Fruit fly (Drosophila melanogaster) whole organism, prepupa: ENCODE measurements around the gene AP-2alpha.
A peak's percentile ranks its signal among the peaks of the same experiment; 100 is the strongest.

Experiments
- Blimp-1 ChIP-seq: fragments of 200-800 bp; sonication (Bioruptor generic); optimal IDR thresholded peaks from 3 replicates; lab custom pipeline; 2017; ENCODE audit warnings: missing biosample characterization, missing genetic modification characterization, mild to moderate bottlenecking, moderate library complexity, missing genetic modification reagents
- CG11294 ChIP-seq: fragments of 200-800 bp; sonication (Bioruptor generic); IDR thresholded peaks from 2 replicates; pipeline ENCODE4 v1.3.6; 2022; ENCODE audit warnings: missing biosample characterization, missing genetic modification characterization
- CG11762 ChIP-seq: fragments of 200-800 bp; sonication (Bioruptor generic); optimal IDR thresholded peaks from 3 replicates; lab custom pipeline; 2016; ENCODE audit warnings: missing biosample characterization, missing genetic modification characterization; ENCODE audit not compliant: insufficient read depth
- CG11902 ChIP-seq: fragments of 200-800 bp; sonication (Bioruptor generic); optimal IDR thresholded peaks from 3 replicates; lab custom pipeline; 2016; ENCODE audit warnings: missing biosample characterization, missing genetic modification characterization
- CG1621 ChIP-seq: fragments of 200-800 bp; sonication (Bioruptor generic); optimal IDR thresholded peaks from 3 replicates; lab custom pipeline; 2018; ENCODE audit warnings: missing biosample characterization, mild to moderate bottlenecking, missing genetic modification characterization
- CG3032 ChIP-seq: fragments of 200-800 bp; optimal IDR thresholded peaks from 2 replicates; lab custom pipeline; 2019; ENCODE audit warnings: missing biosample characterization, mild to moderate bottlenecking, missing genetic modification characterization, moderate library complexity
- CG34406 ChIP-seq: fragments of 200-800 bp; sonication (Bioruptor generic); optimal IDR thresholded peaks from 3 replicates; lab custom pipeline; 2016; ENCODE audit warnings: missing biosample characterization, missing genetic modification characterization
- CG3919 ChIP-seq: fragments of 200-800 bp; sonication (Bioruptor generic); optimal IDR thresholded peaks from 3 replicates; lab custom pipeline; 2016; ENCODE audit warnings: missing biosample characterization, missing genetic modification characterization
- CG4318 ChIP-seq: fragments of 200-800 bp; sonication (Bioruptor generic); optimal IDR thresholded peaks from 3 replicates; lab custom pipeline; 2017; ENCODE audit warnings: missing biosample characterization, mild to moderate bottlenecking, missing genetic modification characterization
- CG6163 ChIP-seq: fragments of 200-800 bp; sonication (Bioruptor generic); IDR thresholded peaks from 3 replicates; pipeline ENCODE4 v1.3.6; 2022; ENCODE audit warnings: missing biosample characterization, missing genetic modification characterization
- CG6276 ChIP-seq: fragments of 200-800 bp; sonication (Bioruptor generic); optimal IDR thresholded peaks from 2 replicates; lab custom pipeline; 2017; ENCODE audit warnings: missing biosample characterization, mild to moderate bottlenecking, missing genetic modification characterization
- CG6808 ChIP-seq: fragments of 200-800 bp; sonication (Bioruptor generic); optimal IDR thresholded peaks from 3 replicates; lab custom pipeline; 2017; ENCODE audit warnings: missing biosample characterization, missing genetic modification characterization, mild to moderate bottlenecking, moderate library complexity, missing genetic modification reagents
- CG6854 ChIP-seq: fragments of 200-800 bp; sonication (Bioruptor generic); optimal IDR thresholded peaks from 2 replicates; lab custom pipeline; 2017; ENCODE audit warnings: missing biosample characterization, mild to moderate bottlenecking, missing genetic modification characterization
- CG7368 ChIP-seq: fragments of 200-800 bp; sonication (Bioruptor generic); optimal IDR thresholded peaks from 3 replicates; lab custom pipeline; 2016; ENCODE audit warnings: missing biosample characterization, missing genetic modification characterization
- CG8119 ChIP-seq: fragments of 200-800 bp; sonication (Bioruptor generic); IDR thresholded peaks from 3 replicates; pipeline ENCODE4 v1.3.6; 2022; ENCODE audit warnings: missing biosample characterization, missing genetic modification characterization
- CG8319 ChIP-seq: fragments of 200-800 bp; sonication (Bioruptor generic); optimal IDR thresholded peaks from 3 replicates; lab custom pipeline; 2016; ENCODE audit warnings: missing biosample characterization, missing genetic modification characterization
- CG8632 ChIP-seq: fragments of 200-800 bp; sonication (Bioruptor generic); optimal IDR thresholded peaks from 3 replicates; lab custom pipeline; 2016; ENCODE audit warnings: missing biosample characterization, missing genetic modification characterization
- CG9139 ChIP-seq: fragments of 200-800 bp; sonication (Bioruptor generic); optimal IDR thresholded peaks from 3 replicates; lab custom pipeline; 2017; ENCODE audit warnings: missing biosample characterization, mild to moderate bottlenecking, missing genetic modification characterization
- Eip75B ChIP-seq: fragments of 200-800 bp; sonication (Bioruptor generic); optimal IDR thresholded peaks from 3 replicates; lab custom pipeline; 2016; ENCODE audit warnings: missing biosample characterization, missing genetic modification characterization
- Eip78C ChIP-seq: fragments of 200-800 bp; sonication (Bioruptor generic); peaks from one replicate; lab custom pipeline; 2016; ENCODE audit warnings: missing biosample characterization, missing genetic modification characterization
- Eip93F ChIP-seq: fragments of 200-800 bp; sonication (Bioruptor generic); optimal IDR thresholded peaks from 2 replicates; lab custom pipeline; 2016; ENCODE audit warnings: missing biosample characterization, mild to moderate bottlenecking, missing genetic modification characterization
- Ets21C ChIP-seq: fragments of 200-800 bp; sonication (Bioruptor generic); optimal IDR thresholded peaks from 3 replicates; lab custom pipeline; 2016; ENCODE audit warnings: missing biosample characterization, missing genetic modification characterization
- Ets96B ChIP-seq: fragments of 200-800 bp; optimal IDR thresholded peaks from 2 replicates; lab custom pipeline; 2019; ENCODE audit warnings: missing biosample characterization, mild to moderate bottlenecking, missing genetic modification characterization, moderate library complexity
- Hr38 ChIP-seq: sonication (Bioruptor generic); optimal IDR thresholded peaks from 2 replicates; lab custom pipeline; 2016; ENCODE audit warnings: missing biosample characterization, missing genetic modification characterization
- Hr39 ChIP-seq: fragments of 200-800 bp; sonication (Bioruptor generic); optimal IDR thresholded peaks from 2 replicates; lab custom pipeline; 2016; ENCODE audit warnings: missing biosample characterization, missing genetic modification characterization
- Hr4 ChIP-seq: fragments of 200-800 bp; sonication (Bioruptor generic); optimal IDR thresholded peaks from 3 replicates; lab custom pipeline; 2016; ENCODE audit warnings: missing biosample characterization, missing genetic modification characterization
- Lpt ChIP-seq: fragments of 200-800 bp; sonication (Bioruptor generic); optimal IDR thresholded peaks from 3 replicates; lab custom pipeline; 2016; ENCODE audit warnings: missing biosample characterization, missing genetic modification characterization
- Met ChIP-seq: fragments of 200-800 bp; sonication (Bioruptor generic); optimal IDR thresholded peaks from 3 replicates; lab custom pipeline; 2016; ENCODE audit warnings: missing biosample characterization, missing genetic modification characterization
- OdsH ChIP-seq: fragments of 200-800 bp; sonication (Bioruptor generic); optimal IDR thresholded peaks from 3 replicates; lab custom pipeline; 2016; ENCODE audit warnings: missing biosample characterization, missing genetic modification characterization
- Sox102F ChIP-seq: fragments of 200-800 bp; sonication (Bioruptor generic); optimal IDR thresholded peaks from 2 replicates; lab custom pipeline; 2016; ENCODE audit warnings: missing biosample characterization, mild to moderate bottlenecking, missing genetic modification characterization
- Sox14 ChIP-seq: fragments of 200-800 bp; sonication (Bioruptor generic); optimal IDR thresholded peaks from 3 replicates; lab custom pipeline; 2016; ENCODE audit warnings: missing biosample characterization, missing genetic modification characterization
- Sox15 ChIP-seq: fragments of 200-800 bp; sonication (Bioruptor generic); optimal IDR thresholded peaks from 3 replicates; lab custom pipeline; 2016; ENCODE audit warnings: missing biosample characterization, missing genetic modification characterization
- achi ChIP-seq: fragments of 200-800 bp; sonication (Bioruptor generic); optimal IDR thresholded peaks from 3 replicates; lab custom pipeline; 2016; ENCODE audit warnings: missing biosample characterization, missing genetic modification characterization
- acj6 ChIP-seq: fragments of 200-800 bp; sonication (Bioruptor generic); optimal IDR thresholded peaks from 3 replicates; lab custom pipeline; 2016; ENCODE audit warnings: missing biosample characterization, missing genetic modification characterization
- dac ChIP-seq: fragments of 200-800 bp; sonication (Bioruptor generic); optimal IDR thresholded peaks from 2 replicates; lab custom pipeline; 2017; ENCODE audit warnings: missing biosample characterization, mild to moderate bottlenecking, missing genetic modification characterization
- eg ChIP-seq: fragments of 200-800 bp; sonication (Bioruptor generic); IDR thresholded peaks from 3 replicates; pipeline ENCODE4 v1.3.6; 2022; ENCODE audit warnings: missing biosample characterization, missing genetic modification characterization
- fd59A ChIP-seq: fragments of 200-800 bp; sonication (Bioruptor generic); optimal IDR thresholded peaks from 2 replicates; lab custom pipeline; 2017; ENCODE audit warnings: missing biosample characterization, mild to moderate bottlenecking, missing genetic modification characterization, missing genetic modification reagents
- fd85E ChIP-seq: fragments of 200-800 bp; sonication (Bioruptor generic); optimal IDR thresholded peaks from 3 replicates; lab custom pipeline; 2016; ENCODE audit warnings: missing biosample characterization, missing genetic modification characterization
- fkh ChIP-seq: fragments of 200-800 bp; sonication (Bioruptor generic); optimal IDR thresholded peaks from 3 replicates; lab custom pipeline; 2017; ENCODE audit warnings: missing biosample characterization, mild to moderate bottlenecking, missing genetic modification characterization, moderate library complexity
- net ChIP-seq: fragments of 200-800 bp; sonication (Bioruptor generic); optimal IDR thresholded peaks from 3 replicates; lab custom pipeline; 2016; ENCODE audit warnings: missing biosample characterization, missing genetic modification characterization
- pdm3 ChIP-seq: fragments of 200-800 bp; sonication (Bioruptor generic); optimal IDR thresholded peaks from 3 replicates; lab custom pipeline; 2016; ENCODE audit warnings: missing biosample characterization, missing genetic modification characterization
- salr ChIP-seq, 2 experiments: fragments of 200-800 bp; sonication (Bioruptor generic); optimal IDR thresholded peaks; 3 replicates each; lab custom pipeline; 2016 to 2018; ENCODE audit warnings: missing biosample characterization in 2 of 2, missing genetic modification characterization in 2 of 2, mild to moderate bottlenecking in 1 of 2
- spab ChIP-seq: fragments of 200-800 bp; sonication (Bioruptor generic); optimal IDR thresholded peaks from 2 replicates; lab custom pipeline; 2017; ENCODE audit warnings: missing biosample characterization, mild to moderate bottlenecking, missing genetic modification characterization, missing genetic modification reagents
- svp ChIP-seq: fragments of 200-800 bp; sonication (Bioruptor generic); peaks from one replicate; lab custom pipeline; 2016; ENCODE audit warnings: missing biosample characterization, missing genetic modification characterization
- topi ChIP-seq: fragments of 200-800 bp; sonication (Bioruptor generic); optimal IDR thresholded peaks from 3 replicates; lab custom pipeline; 2016; ENCODE audit warnings: missing biosample characterization, missing genetic modification characterization
- vri ChIP-seq: fragments of 200-800 bp; sonication (Bioruptor generic); optimal IDR thresholded peaks from 3 replicates; lab custom pipeline; 2016; ENCODE audit warnings: missing biosample characterization, mild to moderate bottlenecking, missing genetic modification characterization

AP-2alpha gene

dm6 chr2L:440638-441454 lies 26.3 kb upstream of the AP-2alpha start (continued):
- TF ChIP-seq Met (GFP tag; lab: Kevin White, UChicago) (peak; percentile 88), CG8319 (GFP tag; lab: Kevin White, UChicago) (peak; percentile 62), topi (GFP tag; lab: Kevin White, UChicago) (peak; percentile 89), CG11762 (GFP tag; lab: Kevin White, UChicago) (peak; percentile 57), CG8632 (GFP tag; lab: Kevin White, UChicago) (peak; percentile 89), fd85E (GFP tag; lab: Kevin White, UChicago) (peak; percentile 20), CG11902 (GFP tag; lab: Kevin White, UChicago) (peak; percentile 80), pdm3 (peak; percentile 71), achi (peak; percentile 90), fkh (no peak), CG9139 (GFP tag; lab: Kevin White, UChicago) (peak; percentile 86), Hr4 (GFP tag; lab: Kevin White, UChicago) (peak; percentile 26), CG4318 (GFP tag; lab: Kevin White, UChicago) (peak; percentile 69), salr (GFP tag; optimal IDR thresholded peaks at IDR 0.05; lab: Kevin White, UChicago) (peak; percentile 72 to 84), CG34406 (peak; percentile 90), CG11294 (no peak), Blimp-1 (peak; percentile 77), CG6854 (peak; percentile 89), OdsH (GFP tag; lab: Kevin White, UChicago) (peak; percentile 87)

dm6 chr2L:439339-439738 lies 24.8 kb upstream of the AP-2alpha start:
- TF ChIP-seq OdsH (GFP tag; lab: Kevin White, UChicago) = peak; percentile 79
- TF ChIP-seq CG1621 (tag; lab: Kevin White, UChicago) = peak; percentile 60
- TF ChIP-seq CG34406 = peak; percentile 78
- TF ChIP-seq vri (GFP tag; lab: Kevin White, UChicago) = peak; percentile 91
- peak; percentile 88 for TF ChIP-seq CG3919
- TF ChIP-seq Sox14 (GFP tag; lab: Kevin White, UChicago) = peak; percentile 90
- TF ChIP-seq svp (GFP tag; lab: Kevin White, UChicago) = peak; percentile 96
- TF ChIP-seq net = peak; percentile 67
- TF ChIP-seq CG6163 (GFP tag; lab: Robert Waterston, UW) = peak; percentile 87
- peak; percentile 57 for TF ChIP-seq CG6276 (GFP tag; lab: Kevin White, UChicago)
- peak; percentile 84 for TF ChIP-seq spab
- peak; percentile 50 for TF ChIP-seq CG9139 (GFP tag; lab: Kevin White, UChicago)
- TF ChIP-seq Hr4 (GFP tag; lab: Kevin White, UChicago) = peak; percentile 62
- peak; percentile 88 for TF ChIP-seq acj6
- TF ChIP-seq CG8319 (GFP tag; lab: Kevin White, UChicago) = peak; percentile 68
- TF ChIP-seq fd59A (GFP tag; lab: Kevin White, UChicago) = peak; percentile 80
- peak; percentile 86 for TF ChIP-seq pdm3
- peak; percentile 86 for TF ChIP-seq Ets96B
- TF ChIP-seq CG11762 (GFP tag; lab: Kevin White, UChicago) = peak; percentile 83
- TF ChIP-seq Hr39 (GFP tag; lab: Kevin White, UChicago) = peak; percentile 94
- peak; percentile 84 for TF ChIP-seq achi
- peak; percentile 80 for TF ChIP-seq Blimp-1
- TF ChIP-seq topi (GFP tag; lab: Kevin White, UChicago) = peak; percentile 93
- peak; percentile 87 for TF ChIP-seq Eip75B (GFP tag; lab: Kevin White, UChicago)
- TF ChIP-seq Lpt (GFP tag; lab: Kevin White, UChicago) = peak; percentile 48
- TF ChIP-seq eg = peak; percentile 73
- peak; percentile 92 for TF ChIP-seq CG3032
- TF ChIP-seq CG7368 (GFP tag; lab: Kevin White, UChicago) = peak; percentile 72
- TF ChIP-seq CG11902 (GFP tag; lab: Kevin White, UChicago) = peak; percentile 66
- peak; percentile 89 for TF ChIP-seq Ets21C (GFP tag; lab: Kevin White, UChicago)
- TF ChIP-seq fd85E (GFP tag; lab: Kevin White, UChicago) = peak; percentile 20
- TF ChIP-seq Sox102F = peak; percentile 90
- TF ChIP-seq Eip93F (GFP tag; lab: Kevin White, UChicago) = peak; percentile 88
- peak; percentile 67 for TF ChIP-seq Sox15 (GFP tag; lab: Kevin White, UChicago)
- TF ChIP-seq salr (GFP tag; optimal IDR thresholded peaks at IDR 0.05; lab: Kevin White, UChicago) = peak; percentile 65 to 78
- peak; percentile 34 for TF ChIP-seq CG4318 (GFP tag; lab: Kevin White, UChicago)
- TF ChIP-seq CG6808 (GFP tag; lab: Kevin White, UChicago) = peak; percentile 88
- peak; percentile 17 for TF ChIP-seq dac (GFP tag; lab: Kevin White, UChicago)
- peak; percentile 66 for TF ChIP-seq CG8119 (GFP tag; lab: Robert Waterston, UW)
- TF ChIP-seq Hr38 (GFP tag; lab: Kevin White, UChicago) = no peak
- TF ChIP-seq Eip78C (GFP tag; lab: Kevin White, UChicago) = peak; percentile 95
